Fruit fly (Drosophila melanogaster): ENCODE results near the gene Spp.

DNA sequence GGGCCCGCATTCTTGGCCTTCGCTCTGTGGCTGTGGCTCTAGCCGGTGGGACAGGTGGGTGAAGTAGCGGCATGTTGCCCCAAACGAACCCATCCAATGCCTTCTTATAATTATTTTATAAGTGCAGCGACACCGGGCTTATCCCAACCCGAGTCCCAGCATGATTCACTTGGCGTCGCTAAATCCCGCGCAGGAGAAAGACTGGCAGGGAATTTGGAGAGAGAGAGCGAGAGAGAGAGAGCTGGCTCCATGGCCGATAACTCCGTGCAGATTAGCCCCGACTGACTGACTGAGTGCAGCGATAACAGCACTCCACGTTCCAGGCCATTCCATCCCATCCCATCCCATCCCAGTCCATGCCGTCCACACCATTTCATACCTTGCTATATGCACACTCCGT is 42.8 kb downstream of the Spp start:
- TF ChIP-seq CG7101 (tag; optimal IDR thresholded peaks at IDR 0.05) (no peak), CG1620 (GFP tag; optimal IDR thresholded peaks at IDR 0.05) (no peak), toe (GFP tag; optimal IDR thresholded peaks at IDR 0.05) (no peak), Crg-1 (GFP tag; optimal IDR thresholded peaks at IDR 0.05) (no peak), Clk (GFP tag; optimal IDR thresholded peaks at IDR 0.05) (no peak), Mnt (GFP tag; optimal IDR thresholded peaks at IDR 0.05) (no peak), CG14711 (tag; optimal IDR thresholded peaks at IDR 0.05) (no peak), ovo (GFP tag; optimal IDR thresholded peaks at IDR 0.05) (no peak), kay (GFP tag; ENCODE audit: borderline replicate concordance) (no peak), CG11617 (GFP tag; optimal IDR thresholded peaks at IDR 0.05) (no peak), CG33017 (tag; optimal IDR thresholded peaks at IDR 0.05) (no peak), pad (GFP tag; optimal IDR thresholded peaks at IDR 0.05) (no peak)
